Worm (Caenorhabditis elegans): ENCODE results near the gene srt-55.

Gene srt-55

DNA sequence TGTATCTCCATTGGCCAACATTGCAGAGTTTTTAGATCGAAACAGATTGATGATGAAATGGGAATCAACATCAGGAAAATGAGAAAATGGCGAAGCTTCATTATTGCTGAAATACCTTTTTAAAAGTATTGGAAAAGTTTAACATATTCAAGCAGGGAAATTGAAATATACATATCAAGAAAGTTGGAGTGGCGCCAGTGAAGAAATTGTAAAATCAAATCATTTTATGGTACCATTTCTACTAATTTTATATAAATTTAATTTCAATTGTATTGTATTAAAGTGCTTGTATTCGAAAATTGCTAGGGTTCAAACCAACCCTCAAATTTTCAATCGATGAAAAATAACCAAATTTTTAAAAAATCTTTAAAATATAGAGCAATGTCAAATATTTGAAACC is at the start of gene srt-55:
srt-55 (minus strand) TSS at position 101 of the 400 bp plus-strand sequence.
- TF ChIP-seq zip-8 (tag; optimal IDR thresholded peaks at IDR 0.05) (no peak), unc-39 (tag; optimal IDR thresholded peaks at IDR 0.05) (no peak), drap-1 (GFP tag; optimal IDR thresholded peaks at IDR 0.05) (no peak), elt-3 (tag; optimal IDR thresholded peaks at IDR 0.05) (no peak), ceh-83 (GFP tag; optimal IDR thresholded peaks at IDR 0.05) (no peak)

DNA sequence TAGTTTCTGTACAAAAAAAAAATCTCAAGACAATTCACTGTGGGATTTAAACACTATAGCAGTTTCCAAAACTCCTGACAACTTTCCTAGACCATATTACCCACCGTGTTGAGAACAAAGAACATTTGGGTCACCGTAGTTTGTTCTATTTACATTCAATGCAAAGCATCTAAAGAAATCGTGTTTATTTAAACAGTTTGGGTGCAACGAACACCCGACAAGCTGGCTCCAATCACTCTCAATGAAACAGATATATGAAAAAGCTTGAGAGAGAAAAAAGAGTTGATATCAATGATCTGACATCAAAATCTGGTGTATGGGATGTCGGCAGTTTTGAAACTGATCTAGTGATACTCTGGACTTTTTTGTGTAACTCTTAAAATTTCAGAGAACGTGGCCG is 48.7 kb upstream of the srt-55 start:
- TF ChIP-seq sem-2 (GFP tag; optimal IDR thresholded peaks at IDR 0.05): no peak
- TF ChIP-seq ztf-11 (tag; optimal IDR thresholded peaks at IDR 0.05): no peak
- no peak for TF ChIP-seq ceh-39 (tag; optimal IDR thresholded peaks at IDR 0.05)
- TF ChIP-seq zip-8 (tag; optimal IDR thresholded peaks at IDR 0.05): no peak
- no peak for TF ChIP-seq blmp-1 (tag; optimal IDR thresholded peaks at IDR 0.05)
- no peak for TF ChIP-seq M03D4.4 (tag; optimal IDR thresholded peaks at IDR 0.05)
- no peak for TF ChIP-seq unc-120 (tag; optimal IDR thresholded peaks at IDR 0.05; ENCODE audit: poor library complexity, severe bottlenecking)
- TF ChIP-seq ceh-43 (GFP tag; optimal IDR thresholded peaks at IDR 0.05): no peak

DNA sequence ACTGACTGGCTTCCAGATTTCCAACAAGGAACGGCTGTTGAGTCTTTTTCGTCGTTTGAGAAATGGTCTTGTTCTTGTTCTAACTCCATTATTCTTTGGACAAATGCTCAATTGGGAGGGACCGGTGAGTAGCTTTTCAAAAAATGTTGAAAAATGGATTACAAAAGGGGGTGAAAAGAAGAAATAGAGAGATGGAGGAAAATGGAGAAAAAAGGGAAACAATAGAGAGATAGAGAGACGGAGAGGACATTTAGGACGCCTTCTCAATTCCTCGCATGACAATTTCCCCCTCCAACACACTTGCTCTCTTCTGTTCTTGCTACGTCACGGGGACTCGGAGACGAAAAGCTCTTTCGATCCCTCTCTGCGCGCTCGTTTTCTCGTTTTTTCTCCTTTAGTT is 46.7 kb upstream of the srt-55 start:
- TF ChIP-seq nhr-28 (tag; optimal IDR thresholded peaks at IDR 0.05) (no peak), mls-2 (tag; optimal IDR thresholded peaks at IDR 0.05) (no peak), ham-2 (GFP tag; optimal IDR thresholded peaks at IDR 0.05) (no peak), sem-2 (GFP tag; optimal IDR thresholded peaks at IDR 0.05) (no peak), ces-1 (GFP tag; optimal IDR thresholded peaks at IDR 0.05) (peak; percentile 84)

DNA sequence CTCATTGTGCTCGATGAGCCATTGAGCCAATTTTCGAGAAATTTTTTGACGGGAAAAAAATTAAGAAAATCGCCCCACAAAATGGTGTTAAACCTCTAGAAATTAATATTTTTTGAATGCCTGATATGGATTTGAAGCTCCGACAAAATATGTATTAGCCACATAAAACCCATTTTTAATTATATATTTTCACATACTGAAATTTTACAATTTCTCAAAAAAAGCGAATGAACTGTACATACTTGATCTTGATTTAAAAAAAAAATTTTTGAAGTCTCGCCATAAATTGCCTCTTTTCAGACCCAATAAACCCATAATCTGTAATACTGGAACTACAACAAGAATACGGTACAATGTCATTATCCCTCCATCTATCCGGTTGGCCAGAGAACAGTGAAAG is 46.2 kb upstream of the srt-55 start, which contains the start of gene nac-3:
nac-3 (plus strand) TSS at position 301 of the 400 bp plus-strand sequence.
- TF ChIP-seq ceh-39 (tag; optimal IDR thresholded peaks at IDR 0.05): no peak
- no peak for TF ChIP-seq unc-62 (GFP tag; optimal IDR thresholded peaks at IDR 0.05)
- no peak for TF ChIP-seq bed-3 (GFP tag; optimal IDR thresholded peaks at IDR 0.05)
- TF ChIP-seq sptf-1 (tag; optimal IDR thresholded peaks at IDR 0.05): no peak
- TF ChIP-seq pha-4 (tag; optimal IDR thresholded peaks at IDR 0.05): no peak
- TF ChIP-seq unc-39 (tag; optimal IDR thresholded peaks at IDR 0.05): no peak

DNA sequence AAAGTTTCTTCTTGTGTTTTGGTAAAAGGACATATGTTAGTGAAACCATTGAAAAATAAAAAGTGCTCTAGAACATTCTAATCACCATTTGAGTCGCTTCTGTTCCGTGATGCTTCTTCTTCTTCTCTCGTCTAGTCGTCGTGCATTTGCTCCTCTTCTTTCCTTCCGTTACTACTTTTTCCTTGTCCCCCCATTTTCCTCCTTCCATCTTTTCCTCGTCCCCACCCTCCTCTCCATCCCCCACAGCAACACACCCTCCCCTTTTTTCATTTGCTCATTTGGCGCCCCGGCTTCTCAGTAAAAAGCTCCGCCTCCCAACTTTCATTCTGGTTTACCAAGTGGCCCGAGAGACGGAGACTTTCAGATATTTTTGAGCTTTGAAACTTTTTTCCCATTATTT is 45.4 kb upstream of the srt-55 start:
- TF ChIP-seq unc-120 (tag; optimal IDR thresholded peaks at IDR 0.05; ENCODE audit: poor library complexity, severe bottlenecking): peak; percentile 16
- TF ChIP-seq ces-1 (GFP tag; optimal IDR thresholded peaks at IDR 0.05): peak; percentile 44
- no peak for TF ChIP-seq ham-2 (GFP tag; optimal IDR thresholded peaks at IDR 0.05)
- no peak for TF ChIP-seq ceh-83 (GFP tag; optimal IDR thresholded peaks at IDR 0.05)

DNA sequence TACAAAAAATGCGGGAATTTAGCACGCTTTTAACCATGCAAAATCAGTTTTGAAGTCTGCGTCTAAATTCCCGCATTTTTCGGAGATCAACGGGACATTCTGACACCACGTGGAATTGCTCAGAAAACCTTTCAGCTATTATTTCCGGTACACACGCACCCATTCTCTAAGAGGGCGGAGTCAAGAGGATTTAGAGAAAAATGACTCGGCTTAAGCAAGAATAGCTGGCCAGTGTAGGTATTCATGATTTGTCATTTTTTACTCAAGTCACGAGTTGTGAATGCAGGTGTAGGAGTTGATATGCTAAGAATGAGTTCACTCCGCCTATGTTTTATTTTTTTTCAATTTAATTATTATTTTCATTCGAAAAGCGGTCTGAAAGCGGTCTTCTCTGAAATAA is 44.4 kb upstream of the srt-55 start:
- TF ChIP-seq lin-13 (tag; optimal IDR thresholded peaks at IDR 0.05) (no peak), flh-1 (GFP tag; optimal IDR thresholded peaks at IDR 0.05) (no peak), ztf-11 (tag; optimal IDR thresholded peaks at IDR 0.05) (no peak), sem-2 (GFP tag; optimal IDR thresholded peaks at IDR 0.05) (no peak), snpc-4 (tag; optimal IDR thresholded peaks at IDR 0.05) (no peak)

DNA sequence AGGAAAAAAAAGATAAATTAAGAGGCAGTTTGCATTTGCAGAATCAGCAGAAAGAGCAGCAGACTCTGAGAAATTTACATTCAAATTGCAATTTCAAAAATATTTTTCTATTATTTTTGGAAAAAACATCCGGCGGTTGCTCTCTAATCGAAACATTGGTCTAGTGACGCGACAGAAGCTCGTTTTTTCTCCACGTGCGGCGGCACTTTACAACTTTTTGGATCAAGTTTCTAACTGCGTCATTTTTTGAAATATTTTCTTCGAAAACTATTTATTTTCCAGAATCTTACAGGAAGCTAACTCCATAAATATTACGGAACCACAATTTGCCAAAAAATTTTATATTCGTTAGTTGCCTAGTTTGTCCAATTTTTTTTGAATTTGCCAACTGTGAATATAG is 43.6 kb upstream of the srt-55 start:
- no peak for TF ChIP-seq flh-1 (GFP tag; optimal IDR thresholded peaks at IDR 0.05)
- TF ChIP-seq unc-120 (tag; optimal IDR thresholded peaks at IDR 0.05; ENCODE audit: poor library complexity, severe bottlenecking): no peak
- no peak for TF ChIP-seq elt-1 (tag; optimal IDR thresholded peaks at IDR 0.05; ENCODE audit: borderline replicate concordance, insufficient read depth)
- TF ChIP-seq cnd-1 (tag; optimal IDR thresholded peaks at IDR 0.05): no peak
- TF ChIP-seq ceh-43 (GFP tag; optimal IDR thresholded peaks at IDR 0.05): no peak
- TF ChIP-seq ceh-83 (GFP tag; optimal IDR thresholded peaks at IDR 0.05): no peak
- no peak for TF ChIP-seq nhr-2 (tag; optimal IDR thresholded peaks at IDR 0.05)
- TF ChIP-seq mls-2 (tag; optimal IDR thresholded peaks at IDR 0.05): no peak
- TF ChIP-seq nhr-237 (tag; optimal IDR thresholded peaks at IDR 0.05): no peak
- no peak for TF ChIP-seq drap-1 (GFP tag; optimal IDR thresholded peaks at IDR 0.05)
- TF ChIP-seq ces-1 (GFP tag; optimal IDR thresholded peaks at IDR 0.05): no peak
- no peak for TF ChIP-seq tbx-8 (GFP tag; optimal IDR thresholded peaks at IDR 0.05)
